Worm (Caenorhabditis elegans) whole organism, L2 larva: ENCODE results near the gene Y38E10A.34.

Experiments used
- F13H6.1 ChIP-seq: sonication (generic microtip); optimal IDR thresholded peaks from 2 replicates; lab custom pipeline; 2016; ENCODE audit warnings: missing genetic modification characterization, missing compliant biosample characterization
- ama-1 ChIP-seq: fragments of 150-350 bp; optimal IDR thresholded peaks from 2 replicates; lab custom pipeline; 2018; ENCODE audit warnings: inconsistent platforms
- lin-11 ChIP-seq: fragments of 150-350 bp; sonication (generic microtip); optimal IDR thresholded peaks from 2 replicates; lab custom pipeline; 2014; ENCODE audit warnings: missing biosample characterization, missing genetic modification characterization, inconsistent platforms, mixed read lengths
- mdl-1 ChIP-seq, 2 experiments: fragments of 150-350 bp in 1 of 2; sonication (generic microtip) in 1 of 2; optimal IDR thresholded peaks; 2 replicates each; lab custom pipeline; 2017; ENCODE audit warnings: missing biosample characterization in 2 of 2, missing genetic modification characterization in 2 of 2
- nhr-12 ChIP-seq: fragments of 150-350 bp; optimal IDR thresholded peaks from 2 replicates; lab custom pipeline; 2014; ENCODE audit warnings: missing biosample characterization, missing genetic modification characterization
- sma-9 ChIP-seq, 2 experiments: fragments of 150-350 bp in 1 of 2; sonication (generic microtip) in 1 of 2; optimal IDR thresholded peaks; 2 replicates each; lab custom pipeline; 2014 to 2016; ENCODE audit warnings: missing genetic modification characterization in 2 of 2, mild to moderate bottlenecking in 1 of 2, missing biosample characterization in 1 of 2, missing compliant biosample characterization in 1 of 2, missing genetic modification reagents in 1 of 2, moderate library complexity in 1 of 2
- unc-62 ChIP-seq: fragments of 150-350 bp; optimal IDR thresholded peaks from 2 replicates; lab custom pipeline; 2014; ENCODE audit warnings: missing biosample characterization, missing genetic modification reagents, missing genetic modification characterization
- ztf-1 ChIP-seq: fragments of 200-800 bp; sonication (Bioruptor generic); conservative IDR thresholded peaks from 2 replicates; pipeline ENCODE4 v1.3.6; 2022; ENCODE audit warnings: missing genetic modification characterization, missing compliant biosample characterization

DNA sequence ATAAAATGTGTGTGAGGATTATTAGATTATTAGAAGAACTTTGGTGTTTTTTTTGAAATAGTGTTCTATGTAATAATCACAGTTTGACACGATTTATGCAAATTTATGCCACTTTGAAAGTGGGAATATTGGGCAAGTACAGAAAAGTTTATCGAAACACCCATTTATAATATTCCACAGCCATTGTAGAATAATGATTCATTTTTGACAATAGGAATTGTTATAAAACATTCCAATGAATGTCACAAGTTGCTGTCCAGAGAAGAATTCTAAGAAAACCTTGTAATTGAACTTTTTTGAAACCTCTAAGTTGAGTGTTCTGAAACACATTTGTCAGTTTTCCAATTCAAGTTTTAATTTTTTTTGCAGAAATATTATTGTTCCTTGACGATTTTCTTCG, 18.8 kb upstream of the Y38E10A.34 start, which contains the start of gene nspe-4:
- TF ChIP-seq sma-9 (GFP tag; optimal IDR thresholded peaks at IDR 0.05; lab: Kevin White, UChicago): no peak
- no peak for TF ChIP-seq sma-9 (tag; optimal IDR thresholded peaks at IDR 0.05; lab: Kevin White, UChicago)
- TF ChIP-seq ama-1 (lab: Kevin White, UChicago): no peak
- TF ChIP-seq lin-11: no peak
- no peak for TF ChIP-seq ztf-1 (GFP tag; lab: Robert Waterston, UW)
- TF ChIP-seq mdl-1 (tag; optimal IDR thresholded peaks at IDR 0.05; lab: Kevin White, UChicago): no peak
- TF ChIP-seq F13H6.1: no peak
- no peak for TF ChIP-seq nhr-12
- no peak for TF ChIP-seq unc-62 (GFP tag; lab: Kevin White, UChicago)
